Fruit fly (Drosophila melanogaster) Kc167 (cell line): ENCODE data around the gene CG44385.

ENCODE experiments used
- Myc ChIP-seq: fragments of >200 bp; optimal IDR thresholded peaks from 2 replicates; lab custom pipeline; 2017; ENCODE audit warnings: missing external identifiers
- Sin3A ChIP-seq: fragments of >200 bp; optimal IDR thresholded peaks from 2 replicates; lab custom pipeline; 2018; ENCODE audit warnings: missing external identifiers
- h ChIP-seq: fragments of >200 bp; optimal IDR thresholded peaks from 3 replicates; lab custom pipeline; 2018; ENCODE audit warnings: missing external identifiers
- insv ChIP-seq: fragments of >200 bp; optimal IDR thresholded peaks from 3 replicates; lab custom pipeline; 2018; ENCODE audit warnings: missing external identifiers

DNA sequence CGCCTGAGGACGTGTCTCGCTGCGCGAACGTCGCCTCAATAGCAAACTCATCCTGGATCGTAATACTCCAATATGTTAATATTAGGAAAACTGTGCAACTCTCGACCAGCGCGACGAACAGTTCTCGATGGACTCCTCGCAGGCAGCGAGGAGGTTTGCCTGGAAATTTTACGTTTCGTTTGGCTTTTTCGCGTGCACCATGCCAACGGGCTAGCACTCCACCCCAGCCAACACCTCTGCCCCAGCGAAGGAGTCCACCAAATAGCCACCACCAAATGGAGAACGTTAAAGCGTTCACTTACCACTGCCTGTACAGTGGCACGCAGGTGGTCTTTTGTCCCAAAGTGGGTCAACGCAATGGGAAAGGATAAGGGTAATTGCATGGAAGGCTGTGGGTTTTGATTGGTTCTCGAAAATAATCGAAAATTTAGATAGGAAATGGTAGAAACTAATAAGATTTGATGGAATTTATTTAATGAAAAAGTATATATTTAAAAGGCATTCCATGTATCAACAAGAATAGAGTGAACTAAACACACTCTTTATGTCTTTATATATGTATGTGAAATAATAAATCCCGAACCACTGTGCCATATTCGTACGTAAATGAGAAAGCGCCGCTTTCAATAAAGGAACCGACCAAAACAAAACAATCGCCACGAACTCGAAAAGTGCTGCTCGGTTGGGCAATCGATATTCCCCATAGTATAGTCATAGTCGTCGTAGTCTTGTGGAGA, 27.7 kb upstream of the CG44385 start, which contains the start of gene CG32668:
- no peak for TF ChIP-seq insv
- TF ChIP-seq Sin3A, result no peak
- TF ChIP-seq h (lab: Kevin White, UChicago), result no peak
- TF ChIP-seq Myc (lab: Kevin White, UChicago), result no peak
